Worm (Caenorhabditis elegans) whole organism, early embryonic: ENCODE data around the gene C34D10.5.

Source experiments
- B0310.2 ChIP-seq: sonication (generic microtip); optimal IDR thresholded peaks from 2 replicates; lab custom pipeline; 2016; ENCODE audit warnings: mild to moderate bottlenecking, missing genetic modification characterization, missing compliant biosample characterization
- F13C5.2 ChIP-seq: sonication (generic microtip); optimal IDR thresholded peaks from 2 replicates; lab custom pipeline; 2017; ENCODE audit warnings: mild to moderate bottlenecking, missing genetic modification characterization, inconsistent platforms, missing compliant biosample characterization
- aly-1 ChIP-seq: sonication (generic microtip); optimal IDR thresholded peaks from 2 replicates; lab custom pipeline; 2016; ENCODE audit warnings: missing genetic modification characterization, missing compliant biosample characterization
- ama-1 ChIP-seq: fragments of 150-350 bp; optimal IDR thresholded peaks from 2 replicates; lab custom pipeline; 2014
- ceh-13 ChIP-seq: fragments of 200-800 bp; sonication (Bioruptor generic); optimal IDR thresholded peaks from 2 replicates; lab custom pipeline; 2018; ENCODE audit warnings: mild to moderate bottlenecking, missing genetic modification characterization, missing compliant biosample characterization
- ceh-36 ChIP-seq: sonication (generic microtip); optimal IDR thresholded peaks from 2 replicates; lab custom pipeline; 2016; ENCODE audit warnings: missing genetic modification characterization, inconsistent platforms, missing compliant biosample characterization
- ets-7 ChIP-seq: sonication (generic microtip); optimal IDR thresholded peaks from 2 replicates; lab custom pipeline; 2016; ENCODE audit warnings: missing genotype, missing genetic modification characterization, missing compliant biosample characterization
- flt-1 ChIP-seq: fragments of 200-800 bp; sonication (Bioruptor generic); IDR thresholded peaks from 2 replicates; pipeline ENCODE4 v1.3.6; 2022; ENCODE audit warnings: missing genetic modification characterization, missing compliant biosample characterization
- hmbx-1 ChIP-seq: sonication (generic microtip); optimal IDR thresholded peaks from 2 replicates; lab custom pipeline; 2016; ENCODE audit warnings: mild to moderate bottlenecking, missing genetic modification characterization, missing compliant biosample characterization
- hmg-4 ChIP-seq: fragments of 200-800 bp; sonication (Bioruptor generic); optimal IDR thresholded peaks from 2 replicates; lab custom pipeline; 2018; ENCODE audit warnings: mild to moderate bottlenecking, missing genetic modification characterization, missing compliant biosample characterization
- hnd-1 ChIP-seq: sonication (generic microtip); optimal IDR thresholded peaks from 2 replicates; lab custom pipeline; 2016; ENCODE audit warnings: missing genetic modification characterization, missing compliant biosample characterization
- pes-1 ChIP-seq: fragments of 200-800 bp; sonication (Bioruptor generic); IDR thresholded peaks from 2 replicates; pipeline ENCODE4 v1.3.6; 2022; ENCODE audit warnings: missing genetic modification reagents, missing genetic modification characterization, missing compliant biosample characterization
- scrt-1 ChIP-seq: fragments of 200-800 bp; sonication (Bioruptor generic); IDR thresholded peaks from 2 replicates; pipeline ENCODE4 v1.3.6; 2022; ENCODE audit warnings: missing genetic modification characterization, missing compliant biosample characterization
- sea-1 ChIP-seq: fragments of 200-800 bp; sonication (Bioruptor generic); conservative IDR thresholded peaks from 2 replicates; pipeline ENCODE4 v1.3.6; 2022; ENCODE audit warnings: missing genetic modification characterization, missing compliant biosample characterization
- tbx-11 ChIP-seq: fragments of 200-800 bp; sonication (Bioruptor generic); IDR thresholded peaks from 2 replicates; pipeline ENCODE4 v1.3.6; 2022; ENCODE audit warnings: missing genetic modification characterization, missing compliant biosample characterization
- tbx-37 ChIP-seq: fragments of 200-800 bp; sonication (Bioruptor generic); conservative IDR thresholded peaks from 2 replicates; pipeline ENCODE4 v1.3.6; 2022; ENCODE audit warnings: missing genetic modification reagents, missing genetic modification characterization, missing compliant biosample characterization
- tra-4 ChIP-seq: sonication (generic microtip); optimal IDR thresholded peaks from 2 replicates; lab custom pipeline; 2017; ENCODE audit warnings: missing genetic modification characterization, missing compliant biosample characterization

Gene C34D10.5

DNA sequence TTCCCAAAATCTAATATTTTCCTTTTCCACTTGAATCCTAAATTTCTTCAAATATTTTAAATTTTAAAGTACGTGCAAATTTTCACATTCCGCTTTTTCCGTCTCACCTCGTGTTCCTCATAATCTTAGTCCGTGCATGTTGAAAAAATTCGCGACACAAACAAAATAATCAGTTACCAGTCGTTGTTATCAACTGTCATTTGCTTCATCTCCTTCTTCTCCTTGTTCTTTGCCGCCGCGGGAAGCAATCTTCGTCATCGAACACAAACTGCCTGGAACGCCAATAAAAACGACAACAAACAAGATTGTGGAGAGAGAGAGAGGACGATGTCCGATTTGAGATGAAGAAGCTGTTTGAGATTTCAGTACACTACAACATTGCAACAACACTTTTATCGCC is at the start of gene C34D10.5:
TSS of gene C34D10.5 (plus strand) at position 269 of the 400 bp plus-strand sequence.
- no peak for TF ChIP-seq B0310.2 (tag; lab: Kevin White, UChicago)
- TF ChIP-seq tbx-37 = no peak
- no peak for TF ChIP-seq tbx-11 (GFP tag; lab: Robert Waterston, UW)
- no peak for TF ChIP-seq ceh-13
- TF ChIP-seq flt-1 (GFP tag; lab: Robert Waterston, UW) = no peak
- TF ChIP-seq scrt-1 = no peak
- TF ChIP-seq ceh-36 = no peak
- TF ChIP-seq aly-1 (tag; lab: Kevin White, UChicago) = no peak
- TF ChIP-seq pes-1 (GFP tag; lab: Robert Waterston, UW) = no peak

DNA sequence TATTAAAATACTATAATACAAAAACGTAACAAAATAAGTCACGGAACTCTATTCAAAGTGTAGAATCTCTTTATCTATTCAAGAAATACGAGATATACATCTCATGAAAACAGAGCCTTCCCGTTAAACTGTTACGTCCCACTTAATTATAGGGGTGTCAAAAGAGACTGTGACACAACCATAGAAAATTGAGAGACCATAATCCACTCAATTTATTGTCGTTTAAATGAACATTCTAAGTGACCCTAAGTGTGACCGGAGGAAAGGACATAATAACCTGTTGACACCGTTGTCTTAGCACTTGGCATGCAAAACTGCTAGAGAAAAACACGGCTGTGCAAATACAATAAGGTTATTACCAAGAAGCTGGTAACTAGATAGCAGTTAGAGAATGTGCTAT is 49.3 kb upstream of the C34D10.5 start:
- TF ChIP-seq flt-1 (GFP tag; lab: Robert Waterston, UW) (no peak), scrt-1 (no peak), hmbx-1 (tag; lab: Kevin White, UChicago) (no peak), F13C5.2 (tag; lab: Kevin White, UChicago) (no peak), pes-1 (GFP tag; lab: Robert Waterston, UW) (no peak), B0310.2 (tag; lab: Kevin White, UChicago) (no peak), tra-4 (tag; lab: Kevin White, UChicago) (no peak), hnd-1 (tag; lab: Kevin White, UChicago) (no peak), aly-1 (tag; lab: Kevin White, UChicago) (no peak), ets-7 (tag; lab: Kevin White, UChicago) (no peak), tbx-11 (GFP tag; lab: Robert Waterston, UW) (no peak), hmg-4 (GFP tag; lab: Kevin White, UChicago) (no peak), ceh-13 (no peak), tbx-37 (no peak), ama-1 (lab: Kevin White, UChicago) (no peak), sea-1 (no peak), ceh-36 (no peak)

DNA sequence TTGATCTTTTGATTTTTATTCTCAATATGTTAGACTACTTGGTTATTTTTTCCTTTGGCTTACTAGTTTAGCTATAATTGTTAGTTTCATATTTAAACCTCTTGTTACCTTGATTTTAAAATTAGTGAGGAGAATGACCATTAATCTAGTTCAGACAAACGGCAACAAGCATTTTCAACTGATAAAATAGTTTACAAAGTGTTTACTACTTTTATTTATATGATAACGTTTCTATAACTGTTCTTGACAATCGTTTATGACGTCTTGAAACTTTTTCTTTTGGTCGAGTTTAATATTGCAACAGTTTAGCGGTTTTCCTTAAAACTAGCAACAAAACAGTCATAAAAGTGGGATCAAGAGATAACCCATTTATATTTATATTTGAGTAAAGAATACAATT is 42.1 kb upstream of the C34D10.5 start:
- TF ChIP-seq hnd-1 (tag; lab: Kevin White, UChicago) (no peak), F13C5.2 (tag; lab: Kevin White, UChicago) (no peak), ama-1 (lab: Kevin White, UChicago) (no peak), ets-7 (tag; lab: Kevin White, UChicago) (no peak)

DNA sequence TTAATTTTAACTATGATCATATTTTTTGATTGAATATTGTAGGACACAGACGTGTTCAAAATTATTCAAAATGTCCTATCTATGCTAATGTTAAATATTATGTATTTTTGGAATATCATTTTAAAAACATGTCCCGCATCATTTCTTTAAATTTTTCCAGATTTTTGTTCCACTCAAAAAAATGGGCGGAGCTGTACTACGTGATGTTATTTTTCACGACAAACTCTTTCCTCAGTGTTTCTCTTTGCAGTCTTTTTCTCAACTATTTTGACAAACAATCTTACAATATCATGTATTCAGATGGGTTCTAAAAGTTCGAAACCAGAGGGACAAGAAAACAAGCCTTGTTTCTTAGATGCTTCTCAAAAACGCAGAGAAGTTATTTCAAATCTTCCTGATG is 41.4 kb upstream of the C34D10.5 start, which contains the start of gene F45E1.5:
TSS of gene F45E1.5 (plus strand) at position 301 of the 400 bp plus-strand sequence.
- TF ChIP-seq ceh-36 (no peak), flt-1 (GFP tag; lab: Robert Waterston, UW) (no peak), F13C5.2 (tag; lab: Kevin White, UChicago) (no peak), tbx-37 (no peak), ets-7 (tag; lab: Kevin White, UChicago) (no peak), hmg-4 (GFP tag; lab: Kevin White, UChicago) (no peak), hmbx-1 (tag; lab: Kevin White, UChicago) (no peak)

DNA sequence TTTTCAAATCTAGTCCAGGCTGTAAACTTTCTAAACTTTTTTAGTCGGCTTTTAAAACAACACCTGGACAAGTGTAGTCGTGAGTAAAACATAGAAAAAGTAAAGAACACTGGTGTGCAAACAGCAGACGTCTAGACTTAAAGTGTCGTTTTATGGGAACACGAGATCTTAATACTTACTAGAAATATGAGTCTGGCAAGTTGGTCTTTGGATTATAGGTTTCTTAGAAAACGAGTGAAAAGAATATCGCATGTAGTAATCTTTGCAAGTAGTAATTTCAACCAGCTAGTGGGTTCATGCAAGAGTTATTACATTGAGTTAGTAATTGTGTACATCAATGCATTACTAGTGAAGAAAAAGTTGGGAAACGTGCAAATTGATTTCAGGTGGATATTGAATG is 40.4 kb upstream of the C34D10.5 start:
- TF ChIP-seq ets-7 (tag; lab: Kevin White, UChicago) (no peak), pes-1 (GFP tag; lab: Robert Waterston, UW) (no peak), ceh-13 (no peak), hmg-4 (GFP tag; lab: Kevin White, UChicago) (no peak), B0310.2 (tag; lab: Kevin White, UChicago) (no peak), ama-1 (lab: Kevin White, UChicago) (no peak), sea-1 (no peak), hmbx-1 (tag; lab: Kevin White, UChicago) (no peak), hnd-1 (tag; lab: Kevin White, UChicago) (no peak), aly-1 (tag; lab: Kevin White, UChicago) (no peak), scrt-1 (no peak), flt-1 (GFP tag; lab: Robert Waterston, UW) (no peak)

DNA sequence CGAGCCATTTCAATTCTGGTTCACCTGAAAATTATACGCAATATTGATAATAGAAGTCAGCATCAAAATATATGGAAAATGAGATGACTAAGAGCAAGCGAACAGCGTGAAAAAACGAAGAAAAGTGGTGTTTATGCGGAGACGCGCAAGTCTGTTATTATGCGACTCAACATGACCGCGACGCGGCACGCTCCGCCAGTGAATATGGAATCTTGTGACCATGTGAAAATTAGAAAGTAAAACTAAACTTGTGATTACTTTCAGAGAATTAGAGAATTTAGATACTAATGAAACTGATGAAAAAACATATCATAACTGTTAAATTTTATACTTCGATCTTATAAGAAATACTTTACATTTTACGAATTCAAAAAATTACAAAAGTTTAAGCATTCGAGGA is 35.8 kb upstream of the C34D10.5 start, which contains the start of gene his-71:
TSS of gene his-71 (minus strand) at position 24 of the 400 bp plus-strand sequence.
- TF ChIP-seq ceh-13 = no peak
- TF ChIP-seq tbx-37 = no peak
- TF ChIP-seq B0310.2 (tag; lab: Kevin White, UChicago) = no peak
- TF ChIP-seq tbx-11 (GFP tag; lab: Robert Waterston, UW) = no peak
- no peak for TF ChIP-seq ama-1 (lab: Kevin White, UChicago)
- TF ChIP-seq flt-1 (GFP tag; lab: Robert Waterston, UW) = no peak
- TF ChIP-seq tra-4 (tag; lab: Kevin White, UChicago) = no peak
- no peak for TF ChIP-seq scrt-1
- TF ChIP-seq sea-1 = no peak
- TF ChIP-seq ets-7 (tag; lab: Kevin White, UChicago) = no peak
- no peak for TF ChIP-seq F13C5.2 (tag; lab: Kevin White, UChicago)
- no peak for TF ChIP-seq aly-1 (tag; lab: Kevin White, UChicago)
- TF ChIP-seq ceh-36 = no peak
- no peak for TF ChIP-seq hnd-1 (tag; lab: Kevin White, UChicago)
- TF ChIP-seq pes-1 (GFP tag; lab: Robert Waterston, UW) = no peak
- no peak for TF ChIP-seq hmg-4 (GFP tag; lab: Kevin White, UChicago)
- TF ChIP-seq hmbx-1 (tag; lab: Kevin White, UChicago) = no peak

DNA sequence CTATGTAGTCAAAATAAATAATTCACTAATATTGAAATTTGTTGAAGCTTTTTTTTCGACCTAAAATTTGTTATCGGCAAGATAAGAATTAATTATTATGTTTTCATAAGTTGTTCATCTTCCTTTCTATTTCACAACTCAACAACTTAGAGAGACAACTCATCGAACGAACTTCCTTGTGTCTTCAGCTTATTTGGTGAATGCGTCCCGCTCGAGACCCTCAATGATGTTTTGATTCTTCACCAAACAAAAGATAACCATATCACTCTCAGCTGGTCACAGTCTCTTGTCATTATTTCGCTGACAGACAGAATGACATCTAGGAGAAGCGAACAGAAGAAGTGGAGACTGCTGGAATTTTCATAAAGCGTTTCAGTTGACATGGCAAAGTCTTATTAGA is 33.1 kb upstream of the C34D10.5 start:
- TF ChIP-seq ceh-36 (no peak), sea-1 (no peak), ets-7 (tag; lab: Kevin White, UChicago) (no peak), ama-1 (lab: Kevin White, UChicago) (no peak), scrt-1 (no peak), tbx-11 (GFP tag; lab: Robert Waterston, UW) (no peak), hmbx-1 (tag; lab: Kevin White, UChicago) (no peak), pes-1 (GFP tag; lab: Robert Waterston, UW) (no peak), tbx-37 (no peak)
